Worm (Caenorhabditis elegans) whole organism, L4 larva: ENCODE measurements around the gene mrp-1.

Source experiments
- D1046.2 ChIP-seq: fragments of 200-800 bp; sonication (Bioruptor generic); IDR thresholded peaks from 2 replicates; pipeline ENCODE4 v1.3.6; 2022; ENCODE audit warnings: missing genetic modification characterization, missing compliant biosample characterization
- F44E2.7 ChIP-seq: fragments of 200-800 bp; sonication (Bioruptor generic); IDR thresholded peaks from 2 replicates; pipeline ENCODE4 v2.1.2; 2022; ENCODE audit warnings: missing genetic modification characterization, missing compliant biosample characterization
- F49E8.2 ChIP-seq: sonication (generic microtip); optimal IDR thresholded peaks from 2 replicates; lab custom pipeline; 2016; ENCODE audit warnings: missing compliant biosample characterization, mild to moderate bottlenecking, missing genetic modification characterization, borderline replicate concordance
- R02D3.7 ChIP-seq: fragments of 150-350 bp; sonication (generic microtip); optimal IDR thresholded peaks from 3 replicates; lab custom pipeline; 2014; ENCODE audit warnings: missing biosample characterization, missing genetic modification characterization
- T20F7.1 ChIP-seq: fragments of 200-800 bp; sonication (Bioruptor generic); optimal IDR thresholded peaks from 2 replicates; lab custom pipeline; 2018; ENCODE audit warnings: mild to moderate bottlenecking, missing genetic modification characterization, missing compliant biosample characterization
- T26A8.4 ChIP-seq: fragments of 200-800 bp; sonication (Bioruptor generic); IDR thresholded peaks from 2 replicates; pipeline ENCODE4 v1.3.6; 2022; ENCODE audit warnings: missing genetic modification characterization, missing compliant biosample characterization
- Y48G9A.11 ChIP-seq: fragments of 200-800 bp; sonication (Bioruptor generic); IDR thresholded peaks from 2 replicates; pipeline ENCODE4 v1.3.6; 2022; ENCODE audit warnings: missing genetic modification reagents, missing genetic modification characterization, missing compliant biosample characterization
- ZK337.2 ChIP-seq: fragments of 200-800 bp; sonication (Bioruptor generic); IDR thresholded peaks from 2 replicates; pipeline ENCODE4 v1.3.6; 2022; ENCODE audit warnings: missing genetic modification reagents, missing genetic modification characterization, missing compliant biosample characterization
- ama-1 ChIP-seq: fragments of 150-350 bp; optimal IDR thresholded peaks from 2 replicates; lab custom pipeline; 2014; ENCODE audit warnings: inconsistent platforms, mixed read lengths
- arid-1 ChIP-seq: fragments of 200-800 bp; sonication (Bioruptor generic); conservative IDR thresholded peaks from 2 replicates; pipeline ENCODE4 v1.3.6; 2022; ENCODE audit warnings: missing genetic modification reagents, missing genetic modification characterization, missing compliant biosample characterization
- ceh-20 ChIP-seq: fragments of 200-800 bp; sonication (Bioruptor generic); IDR thresholded peaks from 2 replicates; pipeline ENCODE4 v1.3.6; 2022; ENCODE audit warnings: missing genetic modification reagents, missing genetic modification characterization, missing compliant biosample characterization
- ceh-44 ChIP-seq: fragments of 200-800 bp; sonication (Bioruptor generic); IDR thresholded peaks from 2 replicates; pipeline ENCODE4 v1.3.6; 2022; ENCODE audit warnings: missing genetic modification reagents, missing genetic modification characterization, missing compliant biosample characterization
- ceh-62 ChIP-seq: sonication (generic microtip); optimal IDR thresholded peaks from 2 replicates; lab custom pipeline; 2017; ENCODE audit warnings: missing biosample characterization, missing genetic modification characterization
- ces-1 ChIP-seq: fragments of 150-350 bp; sonication (generic microtip); optimal IDR thresholded peaks from 4 replicates; lab custom pipeline; 2014; ENCODE audit warnings: missing biosample characterization, missing genetic modification reagents, missing genetic modification characterization
- cey-2 ChIP-seq: sonication (generic microtip); optimal IDR thresholded peaks from 3 replicates; lab custom pipeline; 2017; ENCODE audit warnings: missing genetic modification characterization, mild to moderate bottlenecking, missing compliant biosample characterization, antibody characterized with exemption, borderline replicate concordance; ENCODE audit not compliant: insufficient read depth
- ctbp-1 ChIP-seq: fragments of 200-800 bp; sonication (Bioruptor generic); IDR thresholded peaks from 2 replicates; pipeline ENCODE4 v1.3.6; 2022; ENCODE audit warnings: missing genetic modification reagents, missing genetic modification characterization, missing compliant biosample characterization
- daf-16 ChIP-seq, 3 experiments: sonication (generic microtip); optimal IDR thresholded peaks; 2 replicates each; lab custom pipeline; 2016 to 2017; ENCODE audit warnings: missing genetic modification characterization in 3 of 3, missing genetic modification reagents in 3 of 3, mild to moderate bottlenecking in 2 of 3, missing compliant biosample characterization in 2 of 3, missing biosample characterization in 1 of 3, moderate library complexity in 1 of 3
- daf-19 ChIP-seq: fragments of 200-800 bp; sonication (Bioruptor generic); conservative IDR thresholded peaks from 2 replicates; pipeline ENCODE4 v1.3.6; 2022; ENCODE audit warnings: missing genetic modification characterization, missing compliant biosample characterization
- dmd-6 ChIP-seq: fragments of 200-800 bp; sonication (Bioruptor generic); IDR thresholded peaks from 2 replicates; pipeline ENCODE4 v1.3.6; 2022; ENCODE audit warnings: missing genetic modification reagents, missing genetic modification characterization, missing compliant biosample characterization
- fkh-10 ChIP-seq: fragments of 150-350 bp; optimal IDR thresholded peaks from 2 replicates; lab custom pipeline; 2014; ENCODE audit warnings: missing biosample characterization, missing genetic modification reagents, missing genetic modification characterization
- gei-8 ChIP-seq: fragments of 200-800 bp; sonication (Bioruptor generic); optimal IDR thresholded peaks from 2 replicates; lab custom pipeline; 2018; ENCODE audit warnings: mild to moderate bottlenecking, missing genetic modification characterization, missing compliant biosample characterization
- hif-1 ChIP-seq, 2 experiments: sonication (generic microtip); optimal IDR thresholded peaks; 2 replicates each; lab custom pipeline; 2016 to 2017; ENCODE audit warnings: missing compliant biosample characterization in 2 of 2, missing genetic modification characterization in 2 of 2, missing genetic modification reagents in 2 of 2, missing genotype in 2 of 2, mild to moderate bottlenecking in 1 of 2
- hlh-11 ChIP-seq: fragments of 200-800 bp; sonication (Bioruptor generic); optimal IDR thresholded peaks from 2 replicates; lab custom pipeline; 2018; ENCODE audit warnings: mild to moderate bottlenecking, missing genetic modification characterization, missing compliant biosample characterization
- hmg-1.1 ChIP-seq: fragments of 200-800 bp; sonication (Bioruptor generic); IDR thresholded peaks from 2 replicates; pipeline ENCODE4 v1.3.6; 2022; ENCODE audit warnings: missing genetic modification reagents, missing genetic modification characterization, missing compliant biosample characterization
- lin-1 ChIP-seq: fragments of 200-800 bp; sonication (Bioruptor generic); IDR thresholded peaks from 2 replicates; pipeline ENCODE4 v1.3.6; 2022; ENCODE audit warnings: missing genetic modification reagents, missing genetic modification characterization, missing compliant biosample characterization
- lin-13 ChIP-seq: fragments of 150-350 bp; optimal IDR thresholded peaks from 2 replicates; lab custom pipeline; 2014; ENCODE audit warnings: missing biosample characterization, missing genetic modification reagents, missing genetic modification characterization
- lin-29 ChIP-seq: fragments of 200-800 bp; sonication (Bioruptor generic); IDR thresholded peaks from 2 replicates; pipeline ENCODE4 v1.3.6; 2022; ENCODE audit warnings: missing genetic modification reagents, missing genetic modification characterization, missing compliant biosample characterization
- lsy-2 ChIP-seq, 2 experiments: fragments of 150-350 bp in 1 of 2; sonication (generic microtip) in 1 of 2; optimal IDR thresholded peaks; 2 replicates each; lab custom pipeline; 2014 to 2017; ENCODE audit warnings: missing biosample characterization in 2 of 2, missing genetic modification characterization in 2 of 2
- madf-5 ChIP-seq, 2 experiments: fragments of 200-800 bp; sonication (Bioruptor generic); IDR thresholded peaks; 2 replicates each; pipeline ENCODE4 v1.3.6; 2022; ENCODE audit warnings: missing compliant biosample characterization in 2 of 2, missing genetic modification characterization in 2 of 2
- mdl-1 ChIP-seq, 2 experiments: fragments of 150-350 bp in 1 of 2; sonication (generic microtip) in 1 of 2; optimal IDR thresholded peaks; 2 replicates each; lab custom pipeline; 2014 to 2017; ENCODE audit warnings: missing biosample characterization in 2 of 2, missing genetic modification characterization in 2 of 2
- mdt-29 ChIP-seq: fragments of 200-800 bp; sonication (Bioruptor generic); IDR thresholded peaks from 2 replicates; pipeline ENCODE4 v1.3.6; 2022; ENCODE audit warnings: missing genetic modification reagents, missing genetic modification characterization, missing compliant biosample characterization
- nhr-10 ChIP-seq: fragments of 150-350 bp; optimal IDR thresholded peaks from 2 replicates; lab custom pipeline; 2014; ENCODE audit warnings: missing biosample characterization, missing genetic modification characterization
- nhr-102 ChIP-seq: sonication (generic microtip); optimal IDR thresholded peaks from 2 replicates; lab custom pipeline; 2016; ENCODE audit warnings: mild to moderate bottlenecking, missing genetic modification characterization, moderate library complexity, missing compliant biosample characterization
- nhr-111 ChIP-seq: fragments of 200-800 bp; sonication (Bioruptor generic); optimal IDR thresholded peaks from 2 replicates; lab custom pipeline; 2018; ENCODE audit warnings: mild to moderate bottlenecking, missing genetic modification characterization, missing compliant biosample characterization
- nhr-237 ChIP-seq: sonication (generic microtip); optimal IDR thresholded peaks from 2 replicates; lab custom pipeline; 2017; ENCODE audit warnings: missing biosample characterization, missing genetic modification characterization
- nhr-25 ChIP-seq: sonication (generic microtip); optimal IDR thresholded peaks from 2 replicates; lab custom pipeline; 2017; ENCODE audit warnings: missing genetic modification characterization, mild to moderate bottlenecking, missing compliant biosample characterization, antibody characterized with exemption, moderate library complexity, borderline replicate concordance; ENCODE audit not compliant: insufficient read depth
- nhr-76 ChIP-seq: fragments of 150-350 bp; optimal IDR thresholded peaks from 2 replicates; lab custom pipeline; 2014; ENCODE audit warnings: missing biosample characterization, missing genetic modification characterization
- pqm-1 ChIP-seq: sonication (generic microtip); optimal IDR thresholded peaks from 2 replicates; lab custom pipeline; 2017; ENCODE audit warnings: missing biosample characterization, missing genetic modification characterization
- saeg-2 ChIP-seq: fragments of 200-800 bp; sonication (Bioruptor generic); IDR thresholded peaks from 2 replicates; pipeline ENCODE4 v1.3.6; 2022; ENCODE audit warnings: missing genetic modification reagents, missing genetic modification characterization, missing compliant biosample characterization
- sdz-12 ChIP-seq: fragments of 200-800 bp; sonication (Bioruptor generic); optimal IDR thresholded peaks from 2 replicates; lab custom pipeline; 2018; ENCODE audit warnings: mild to moderate bottlenecking, missing genetic modification characterization, missing compliant biosample characterization
- set-16 ChIP-seq: fragments of 200-800 bp; sonication (Bioruptor generic); IDR thresholded peaks from 2 replicates; pipeline ENCODE4 v1.3.6; 2022; ENCODE audit warnings: missing genetic modification reagents, missing genetic modification characterization, missing compliant biosample characterization
- snpc-4 ChIP-seq: fragments of 150-350 bp; optimal IDR thresholded peaks from 2 replicates; lab custom pipeline; 2014; ENCODE audit warnings: missing biosample characterization, missing genetic modification characterization
- spr-3 ChIP-seq: fragments of 200-800 bp; sonication (Bioruptor generic); optimal IDR thresholded peaks from 2 replicates; lab custom pipeline; 2018; ENCODE audit warnings: mild to moderate bottlenecking, missing genetic modification characterization, missing compliant biosample characterization
- unc-39 ChIP-seq: sonication (generic microtip); optimal IDR thresholded peaks from 2 replicates; lab custom pipeline; 2017; ENCODE audit warnings: missing biosample characterization, missing genetic modification characterization
- unc-62 ChIP-seq, 3 experiments: fragments of 150-350 bp in 1 of 3; sonication (generic microtip); optimal IDR thresholded peaks in 2 of 3; peaks in 1 of 3; 1 replicate in 1 of 3; 2 replicates in 2 of 3; lab custom pipeline; 2014 to 2017; ENCODE audit warnings: missing biosample characterization in 3 of 3, missing genetic modification characterization in 3 of 3, missing genetic modification reagents in 3 of 3, missing genotype in 1 of 3
- zag-1 ChIP-seq: fragments of 150-350 bp; optimal IDR thresholded peaks from 2 replicates; lab custom pipeline; 2014; ENCODE audit warnings: missing biosample characterization, missing genetic modification characterization
- zfp-2 ChIP-seq: sonication (generic microtip); optimal IDR thresholded peaks from 2 replicates; lab custom pipeline; 2016; ENCODE audit warnings: mild to moderate bottlenecking, missing genetic modification characterization, missing compliant biosample characterization
- zip-11 ChIP-seq: fragments of 200-800 bp; sonication (Bioruptor generic); IDR thresholded peaks from 2 replicates; pipeline ENCODE4 v1.3.6; 2022; ENCODE audit warnings: missing genetic modification characterization, missing compliant biosample characterization
- zip-2 ChIP-seq: fragments of 150-350 bp; optimal IDR thresholded peaks from 2 replicates; lab custom pipeline; 2014; ENCODE audit warnings: missing biosample characterization, missing genetic modification characterization
- ztf-11 ChIP-seq: fragments of 150-350 bp; optimal IDR thresholded peaks from 2 replicates; lab custom pipeline; 2014; ENCODE audit warnings: missing biosample characterization, missing genetic modification characterization

The mrp-1 gene

DNA sequence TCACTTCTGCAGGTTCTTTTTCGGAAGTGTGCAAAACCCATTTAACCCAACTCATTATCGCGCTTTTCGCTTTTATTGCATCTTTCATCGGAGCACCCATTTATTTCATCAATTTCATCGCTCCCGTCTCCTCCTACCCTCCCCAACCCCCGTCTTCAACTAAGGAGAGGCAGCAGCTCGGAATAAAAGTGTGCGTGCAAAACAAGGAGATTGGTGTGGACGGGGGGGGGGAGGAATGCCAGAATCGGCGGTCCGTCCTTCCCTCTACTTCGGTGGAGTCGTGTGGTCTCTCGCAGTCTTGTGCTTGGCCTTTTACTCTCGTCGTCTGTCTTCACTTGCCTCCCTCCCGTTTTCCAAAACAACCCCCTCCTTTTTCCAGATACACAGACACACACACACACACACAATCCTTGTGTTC is 13.7 kb upstream of the mrp-1 start:
- TF ChIP-seq ZK337.2 (no peak), fkh-10 (peak; percentile 84), ztf-11 (tag; lab: Kevin White, UChicago) (no peak), set-16 (GFP tag; lab: Robert Waterston, UW) (peak; percentile 82), ceh-62 (tag; lab: Kevin White, UChicago) (no peak), lin-29 (GFP tag; lab: Robert Waterston, UW) (no peak), hlh-11 (tag; lab: Kevin White, UChicago) (peak; percentile 2), zip-11 (GFP tag; lab: Robert Waterston, UW) (no peak), ceh-44 (GFP tag; lab: Robert Waterston, UW) (0 out of 2 replicates have a peak, but pooled peaks have one; percentile 4), ces-1 (GFP tag; lab: Kevin White, UChicago) (no peak), F44E2.7 (GFP tag; lab: Robert Waterston, UW) (no peak), daf-19 (GFP tag; lab: Robert Waterston, UW) (no peak), unc-62 (GFP tag; optimal IDR thresholded peaks at IDR 0.05 in 1 of 2; lab: Kevin White, UChicago) (no peak), unc-62 (tag; optimal IDR thresholded peaks at IDR 0.05; lab: Kevin White, UChicago) (no peak), lsy-2 (tag; optimal IDR thresholded peaks at IDR 0.05; lab: Kevin White, UChicago) (peak in 1 of 2 experiments; percentile 32), ceh-20 (GFP tag; lab: Robert Waterston, UW) (0 out of 2 replicates have a peak, but pooled peaks have one; percentile 63), zfp-2 (tag; lab: Kevin White, UChicago) (no peak), unc-39 (tag; lab: Kevin White, UChicago) (no peak), nhr-76 (tag; lab: Kevin White, UChicago) (no peak), D1046.2 (no peak), daf-16 (GFP tag; optimal IDR thresholded peaks at IDR 0.05; lab: Kevin White, UChicago) (no peak), daf-16 (tag; optimal IDR thresholded peaks at IDR 0.05; lab: Kevin White, UChicago) (no peak), snpc-4 (tag; lab: Kevin White, UChicago) (no peak), nhr-25 (tag; lab: Kevin White, UChicago) (no peak), mdt-29 (no peak), arid-1 (no peak), lin-1 (GFP tag; lab: Robert Waterston, UW) (no peak), nhr-10 (tag; lab: Kevin White, UChicago) (no peak), sdz-12 (no peak), dmd-6 (peak; percentile 25; the same call in 1 of the 2 replicates), ama-1 (lab: Kevin White, UChicago) (no peak), saeg-2 (no peak), nhr-237 (no peak), nhr-111 (GFP tag; lab: Kevin White, UChicago) (no peak), pqm-1 (tag; lab: Kevin White, UChicago) (no peak), madf-5 (GFP tag; IDR thresholded peaks at IDR 0.05; lab: Robert Waterston, UW) (no peak), T20F7.1 (GFP tag; lab: Kevin White, UChicago) (no peak), lin-13 (no peak), nhr-102 (no peak), cey-2 (tag; lab: Kevin White, UChicago) (no peak), zip-2 (tag; lab: Kevin White, UChicago) (no peak), hif-1 (tag; optimal IDR thresholded peaks at IDR 0.05; lab: Kevin White, UChicago) (peak in 1 of 2 experiments; percentile 88), hmg-1.1 (GFP tag; lab: Robert Waterston, UW) (peak; percentile 81), T26A8.4 (GFP tag; lab: Robert Waterston, UW) (no peak), gei-8 (GFP tag; lab: Kevin White, UChicago) (no peak), Y48G9A.11 (GFP tag; lab: Robert Waterston, UW) (no peak), spr-3 (GFP tag; lab: Kevin White, UChicago) (no peak), ctbp-1 (0 out of 2 replicates have a peak, but pooled peaks have one; percentile 52), zag-1 (tag; lab: Kevin White, UChicago) (no peak), R02D3.7 (tag; lab: Kevin White, UChicago) (no peak), F49E8.2 (tag; lab: Kevin White, UChicago) (no peak), mdl-1 (tag; optimal IDR thresholded peaks at IDR 0.05; lab: Kevin White, UChicago) (peak in 1 of 2 experiments; percentile 42)
